Fruit fly (Drosophila melanogaster): Measurements from ENCODE around the gene mtd.

The mtd gene

dm6 chr3R:5232197-5232607 is 118.0 kb downstream of the mtd start, which contains the start of the genes Kat60 and Mms19 (continued):
- TF ChIP-seq pho (GFP tag; optimal IDR thresholded peaks at IDR 0.05) (peak; percentile 81), ara (GFP tag; IDR thresholded peaks at IDR 0.05) (peak; percentile 72), CG1792 (GFP tag; optimal IDR thresholded peaks at IDR 0.05) (peak; percentile 14), nerfin-1 (tag; optimal IDR thresholded peaks at IDR 0.05) (peak; percentile 25), CG8478 (optimal IDR thresholded peaks at IDR 0.05) (no peak), CG12104 (GFP tag; optimal IDR thresholded peaks at IDR 0.05) (peak; percentile 48), Hsf (GFP tag; optimal IDR thresholded peaks at IDR 0.05) (peak; percentile 78), cad (GFP tag; optimal IDR thresholded peaks at IDR 0.05) (no peak), corto (GFP tag; optimal IDR thresholded peaks at IDR 0.05) (no peak), CG10654 (GFP tag; optimal IDR thresholded peaks at IDR 0.05) (peak; percentile 50), Scr (GFP tag; IDR thresholded peaks at IDR 0.05; ENCODE audit: partially characterized antibody) (peak; percentile 97), bowl (GFP tag; IDR thresholded peaks at IDR 0.05) (no peak), B-H1 (GFP tag; IDR thresholded peaks at IDR 0.05) (peak; percentile 53), CG18476 (GFP tag; optimal IDR thresholded peaks at IDR 0.05) (peak; percentile 76), salm (tag; optimal IDR thresholded peaks at IDR 0.05) (no peak), oc (tag; optimal IDR thresholded peaks at IDR 0.05) (peak; percentile 26), CG4617 (GFP tag; optimal IDR thresholded peaks at IDR 0.05; ENCODE audit: borderline replicate concordance) (peak; percentile 28), CG15269 (tag; optimal IDR thresholded peaks at IDR 0.05) (no peak), Dbx (GFP tag; IDR thresholded peaks at IDR 0.05) (peak; percentile 73; the same call in 2 of the 3 replicates), ems (GFP tag; optimal IDR thresholded peaks at IDR 0.05) (peak; percentile 50), CG10462 (GFP tag; optimal IDR thresholded peaks at IDR 0.05) (no peak), CG16815 (GFP tag; optimal IDR thresholded peaks at IDR 0.05) (peak; percentile 68), eve (GFP tag; optimal IDR thresholded peaks at IDR 0.05) (peak in 1 of 2 experiments; percentile 57), fru (optimal IDR thresholded peaks at IDR 0.05) (no peak), CG30403 (GFP tag; optimal IDR thresholded peaks at IDR 0.05) (peak; percentile 82), otp (GFP tag; IDR thresholded peaks at IDR 0.05) (0 out of 3 replicates have a peak, but pooled peaks have one; percentile 30), CG13287 (GFP tag; IDR thresholded peaks at IDR 0.05; ENCODE audit: partially characterized antibody) (peak; percentile 92), CG1647 (GFP tag; optimal IDR thresholded peaks at IDR 0.05) (peak; percentile 62), CG1603 (tag; optimal IDR thresholded peaks at IDR 0.05) (peak; percentile 25), sim (GFP tag; IDR thresholded peaks at IDR 0.05) (no peak), CG15479 (GFP tag; optimal IDR thresholded peaks at IDR 0.05) (peak; percentile 54), tin (GFP tag; optimal IDR thresholded peaks at IDR 0.05) (peak; percentile 73), CG12236 (GFP tag; optimal IDR thresholded peaks at IDR 0.05) (no peak), zfh1 (GFP tag; IDR thresholded peaks at IDR 0.05) (peak; percentile 69; the same call in 2 of the 3 replicates), CG7786 (GFP tag; optimal IDR thresholded peaks at IDR 0.05) (peak; percentile 35), zfh2 (GFP tag; optimal IDR thresholded peaks at IDR 0.05) (peak; percentile 87), bigmax (GFP tag; optimal IDR thresholded peaks at IDR 0.05) (no peak), NK7.1 (GFP tag; optimal IDR thresholded peaks at IDR 0.05) (no peak), Gug (GFP tag; IDR thresholded peaks at IDR 0.05) (peak; percentile 84; the same call in 3 of the 4 replicates), schlank (tag; optimal IDR thresholded peaks at IDR 0.05) (peak; percentile 6), Lhr (GFP tag; optimal IDR thresholded peaks at IDR 0.05) (peak; percentile 68), CG9817 (tag; optimal IDR thresholded peaks at IDR 0.05) (peak; percentile 68), nom (GFP tag; optimal IDR thresholded peaks at IDR 0.05) (no peak), ttk (GFP tag; IDR thresholded peaks at IDR 0.05) (peak; percentile 58), stwl (tag; optimal IDR thresholded peaks at IDR 0.05) (peak; percentile 47), CG3726 (GFP tag; IDR thresholded peaks at IDR 0.05) (0 out of 3 replicates have a peak, but pooled peaks have one; percentile 11), tio (GFP tag; optimal IDR thresholded peaks at IDR 0.05) (peak; percentile 31), gem (tag; optimal IDR thresholded peaks at IDR 0.05) (no peak), Xrp1 (GFP tag; IDR thresholded peaks at IDR 0.05) (peak; percentile 57; the same call in 1 of the 2 replicates), repo (GFP tag; optimal IDR thresholded peaks at IDR 0.05) (no peak), chinmo (GFP tag; IDR thresholded peaks at IDR 0.05; ENCODE audit: partially characterized antibody) (peak; percentile 36; the same call in 2 of the 4 replicates), CG8924 (tag; optimal IDR thresholded peaks at IDR 0.05) (peak; percentile 66)

Measured in whole organism, embryonic.